Worm (Caenorhabditis elegans) whole organism, L4 larva: Measurements from ENCODE around the gene srbc-68.

ENCODE experiments used
- ceh-44 ChIP-seq: fragments of 200-800 bp; sonication (Bioruptor generic); IDR thresholded peaks from 2 replicates; pipeline ENCODE4 v1.3.6; 2022; ENCODE audit warnings: missing genetic modification reagents, missing genetic modification characterization, missing compliant biosample characterization
- dve-1 ChIP-seq: sonication (generic microtip); optimal IDR thresholded peaks from 2 replicates; lab custom pipeline; 2017; ENCODE audit warnings: antibody characterized with exemption, mild to moderate bottlenecking, missing genetic modification characterization, missing compliant biosample characterization; ENCODE audit not compliant: insufficient read depth
- lin-1 ChIP-seq: fragments of 200-800 bp; sonication (Bioruptor generic); IDR thresholded peaks from 2 replicates; pipeline ENCODE4 v1.3.6; 2022; ENCODE audit warnings: missing genetic modification reagents, missing genetic modification characterization, missing compliant biosample characterization

DNA sequence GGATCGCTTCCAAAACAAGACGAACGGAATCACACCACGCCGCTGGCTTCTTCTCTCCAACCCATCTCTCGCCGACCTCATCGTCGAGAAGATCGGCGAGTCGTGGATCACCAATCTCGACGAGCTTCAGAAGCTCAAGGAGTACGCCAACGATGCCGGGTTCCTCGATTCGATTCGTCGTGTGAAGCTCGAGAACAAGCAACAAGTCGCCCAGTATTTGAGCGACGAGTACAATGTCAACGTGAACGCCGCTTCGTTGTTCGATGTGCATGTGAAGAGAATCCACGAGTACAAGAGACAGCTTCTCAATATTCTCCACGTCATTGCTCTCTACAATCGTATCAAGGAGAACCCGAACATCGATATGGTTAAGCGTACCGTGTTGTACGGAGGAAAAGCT, 37.2 kb upstream of the srbc-68 start:
- TF ChIP-seq ceh-44 (GFP tag; lab: Robert Waterston, UW) (no peak), lin-1 (GFP tag; lab: Robert Waterston, UW) (no peak), dve-1 (tag; lab: Kevin White, UChicago) (no peak)
